Worm (Caenorhabditis elegans): Measurements from ENCODE around the gene F13A2.10.

Gene F13A2.10

DNA sequence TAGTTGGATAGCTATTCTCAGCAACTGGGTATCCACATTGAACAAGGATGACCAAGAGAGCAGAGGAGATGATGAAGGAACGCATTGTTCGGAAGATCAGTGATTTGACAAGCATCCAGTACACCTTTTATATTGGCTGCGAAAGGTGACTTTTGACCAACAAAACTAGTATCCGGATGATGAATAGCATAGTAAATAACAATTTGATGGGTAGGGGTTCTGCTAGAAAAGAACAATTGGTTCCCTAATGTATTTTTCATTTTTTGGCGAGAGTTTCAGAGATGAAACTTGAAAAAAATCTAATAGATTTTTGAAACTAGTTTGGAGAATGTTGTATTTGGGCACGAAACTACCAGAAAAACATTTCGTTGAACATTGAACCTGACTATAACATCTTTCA lies 42.1 kb upstream of the F13A2.10 start, which contains the start of gene Y47D7A.11:
Gene Y47D7A.11, minus strand, starts transcription at position 101 of the 400 bp plus-strand sequence.
- TF ChIP-seq madf-2 (tag; optimal IDR thresholded peaks at IDR 0.05) (no peak), ama-1 (optimal IDR thresholded peaks at IDR 0.05) (no peak), pha-2 (tag; optimal IDR thresholded peaks at IDR 0.05) (no peak), ceh-2 (tag; optimal IDR thresholded peaks at IDR 0.05) (no peak), eyg-1 (tag; optimal IDR thresholded peaks at IDR 0.05) (no peak)

DNA sequence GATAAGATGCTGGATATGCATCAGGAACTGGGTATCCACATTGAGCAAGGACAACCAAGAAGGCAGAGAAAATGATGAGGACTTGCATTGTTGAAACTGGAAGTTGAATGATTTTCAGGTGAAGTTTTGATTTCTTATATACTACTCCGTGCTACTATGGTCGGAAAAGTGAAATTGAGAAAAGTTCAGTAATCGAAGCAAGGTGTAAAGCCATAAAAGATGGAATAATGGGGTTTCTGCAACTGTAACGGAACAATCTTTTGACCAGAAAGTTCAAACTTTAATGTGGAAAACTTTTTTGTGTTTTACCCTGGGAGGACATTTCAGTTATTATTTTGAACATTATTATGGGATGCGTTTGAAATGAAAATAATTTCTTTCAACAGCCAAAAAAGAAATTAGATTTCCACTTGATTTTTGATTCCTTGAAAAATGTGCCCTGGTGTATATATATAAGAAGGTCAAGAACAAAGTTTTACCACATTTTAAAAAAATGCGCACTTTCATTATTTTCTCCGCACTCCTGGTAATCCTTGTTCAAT lies 37.9 kb upstream of the F13A2.10 start, which contains the start of the genes Y47D7A.9 and Y47D7A.19:
Gene Y47D7A.9, minus strand, starts transcription at position 101 of the 542 bp plus-strand sequence.
Gene Y47D7A.19, plus strand, starts transcription at position 492 of the 542 bp plus-strand sequence.
- TF ChIP-seq madf-2 (tag; optimal IDR thresholded peaks at IDR 0.05) (no peak), ceh-2 (tag; optimal IDR thresholded peaks at IDR 0.05) (no peak), C08G9.2 (tag; optimal IDR thresholded peaks at IDR 0.05) (no peak), pros-1 (tag; optimal IDR thresholded peaks at IDR 0.05) (no peak), npax-4 (tag; optimal IDR thresholded peaks at IDR 0.05) (no peak), gmeb-2 (tag; optimal IDR thresholded peaks at IDR 0.05) (no peak), ceh-14 (tag; optimal IDR thresholded peaks at IDR 0.05) (no peak), ttx-3 (tag; optimal IDR thresholded peaks at IDR 0.05) (no peak), hlh-30 (tag; optimal IDR thresholded peaks at IDR 0.05; ENCODE audit: insufficient read depth) (no peak)

DNA sequence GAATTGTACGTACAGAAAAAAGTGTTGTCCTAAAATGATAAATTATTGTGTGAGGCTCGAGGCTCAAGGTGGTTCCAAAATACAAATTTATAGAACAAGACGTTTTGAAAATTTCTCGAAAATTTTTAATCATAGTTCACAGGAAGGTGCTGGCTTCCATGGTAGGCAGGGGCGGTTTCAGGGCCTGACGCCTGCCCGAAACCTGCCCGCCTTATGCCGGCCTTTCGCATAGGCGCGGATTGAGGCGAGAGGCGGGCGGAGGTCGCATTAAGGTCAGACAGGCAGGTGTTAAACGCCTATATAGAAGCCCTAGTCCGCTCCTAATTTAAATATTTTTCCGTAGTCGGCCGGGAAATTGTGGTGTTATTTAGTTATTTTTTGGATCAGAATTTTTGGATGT lies 37.0 kb upstream of the F13A2.10 start:
- TF ChIP-seq ets-4 (tag; optimal IDR thresholded peaks at IDR 0.05) (no peak), fkh-6 (tag; optimal IDR thresholded peaks at IDR 0.05) (no peak), elt-4 (tag; optimal IDR thresholded peaks at IDR 0.05) (no peak), fax-1 (tag; optimal IDR thresholded peaks at IDR 0.05) (no peak), ceh-30 (tag; optimal IDR thresholded peaks at IDR 0.05) (no peak), zip-5 (tag; optimal IDR thresholded peaks at IDR 0.05) (no peak), nhr-11 (tag; optimal IDR thresholded peaks at IDR 0.05) (no peak), unc-42 (tag; optimal IDR thresholded peaks at IDR 0.05) (no peak), pat-9 (tag; optimal IDR thresholded peaks at IDR 0.05) (no peak)

DNA sequence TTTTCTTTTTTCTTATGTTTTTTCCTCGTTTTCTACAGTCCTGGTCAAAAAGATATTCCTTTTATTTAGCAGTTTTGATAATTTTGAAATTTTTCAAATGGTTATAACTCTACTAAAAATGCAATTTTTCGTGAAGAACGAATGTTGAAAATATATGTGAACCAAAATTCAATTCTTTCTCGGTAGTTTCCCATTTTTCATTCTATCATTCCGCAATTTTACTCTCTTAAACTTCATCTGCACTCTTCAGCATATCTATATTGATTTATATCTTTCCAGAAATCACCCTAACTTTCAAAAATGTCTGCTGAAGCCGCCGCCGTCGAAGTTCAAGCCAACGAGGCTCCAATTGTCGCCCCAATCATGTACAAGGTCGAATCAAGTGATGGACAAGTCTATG lies 36.1 kb upstream of the F13A2.10 start, which contains the start of gene skr-7:
Gene skr-7, plus strand, starts transcription at position 301 of the 400 bp plus-strand sequence.
- TF ChIP-seq ttx-3 (tag; optimal IDR thresholded peaks at IDR 0.05), result no peak
- TF ChIP-seq pat-9 (tag; optimal IDR thresholded peaks at IDR 0.05), result no peak

DNA sequence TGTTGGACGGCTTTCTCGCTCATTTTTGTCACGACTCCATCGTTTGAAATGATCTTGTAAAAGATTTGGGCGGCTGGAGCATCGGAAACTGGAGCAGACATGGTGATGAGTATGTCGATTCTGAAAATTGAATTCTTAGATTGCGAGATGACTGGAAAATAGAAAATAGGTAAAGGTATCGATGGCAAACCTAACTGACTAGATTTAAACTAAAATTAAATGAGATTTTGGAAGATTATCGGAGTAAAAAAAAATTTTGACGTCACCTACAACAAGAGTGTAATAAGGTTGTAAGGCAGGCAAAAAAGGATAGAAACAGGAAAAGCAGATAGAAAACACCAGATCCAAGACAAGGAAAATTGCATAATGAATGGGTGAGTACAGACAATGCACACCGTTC lies 35.4 kb upstream of the F13A2.10 start, which contains the start of gene skr-14:
Gene skr-14, minus strand, starts transcription at position 101 of the 400 bp plus-strand sequence.
- TF ChIP-seq elt-2 (tag; optimal IDR thresholded peaks at IDR 0.05) (no peak), ceh-9 (tag; optimal IDR thresholded peaks at IDR 0.05) (no peak), K02D7.2 (tag; optimal IDR thresholded peaks at IDR 0.05) (no peak), unc-42 (tag; optimal IDR thresholded peaks at IDR 0.05) (no peak), ceh-6 (GFP tag; optimal IDR thresholded peaks at IDR 0.05) (no peak), nfya-1 (tag; optimal IDR thresholded peaks at IDR 0.05) (no peak)

DNA sequence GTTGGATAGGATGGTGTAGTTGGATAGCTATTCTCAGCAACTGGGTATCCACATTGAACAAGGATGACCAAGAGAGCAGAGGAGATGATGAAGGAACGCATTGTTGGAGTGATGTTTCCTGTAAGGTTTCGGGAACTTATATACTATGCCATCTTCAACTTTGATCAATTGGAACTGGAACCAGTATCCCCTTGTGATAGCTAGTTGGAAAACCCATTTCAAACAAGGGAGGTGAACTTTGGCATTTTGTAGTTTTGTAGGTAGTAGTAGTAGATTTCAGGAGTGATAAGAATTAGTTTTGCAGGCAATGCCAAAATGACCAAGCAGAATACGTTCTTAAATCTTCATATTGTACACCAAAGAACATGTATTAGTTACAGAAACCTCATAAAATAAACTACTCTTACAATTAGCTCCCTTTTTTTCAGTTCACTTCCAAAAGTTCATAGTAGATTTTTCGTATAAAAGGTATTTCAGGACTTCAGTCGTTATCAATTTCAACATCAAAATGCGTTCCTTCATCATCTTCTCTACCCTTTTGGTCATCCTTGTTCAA lies 33.8 kb upstream of the F13A2.10 start, which contains the start of the genes Y47D7A.7 and Y47D7A.2:
Gene Y47D7A.7, minus strand, starts transcription at position 101 of the 556 bp plus-strand sequence.
Gene Y47D7A.2, plus strand, starts transcription at position 506 of the 556 bp plus-strand sequence.
- TF ChIP-seq C08G9.2 (tag; optimal IDR thresholded peaks at IDR 0.05), result no peak
- TF ChIP-seq lin-11 (tag; optimal IDR thresholded peaks at IDR 0.05), result no peak
- TF ChIP-seq F13H6.1 (tag; optimal IDR thresholded peaks at IDR 0.05), result no peak
- TF ChIP-seq mec-3 (tag; optimal IDR thresholded peaks at IDR 0.05; ENCODE audit: borderline replicate concordance), result no peak
- TF ChIP-seq sox-2 (GFP tag; IDR thresholded peaks at IDR 0.05), result no peak
- no peak for TF ChIP-seq unc-42 (tag; optimal IDR thresholded peaks at IDR 0.05)
- TF ChIP-seq hlh-8 (tag; optimal IDR thresholded peaks at IDR 0.05), result no peak
- TF ChIP-seq npax-4 (tag; optimal IDR thresholded peaks at IDR 0.05), result no peak
- no peak for TF ChIP-seq ttx-3 (tag; optimal IDR thresholded peaks at IDR 0.05)
- TF ChIP-seq madf-2 (tag; optimal IDR thresholded peaks at IDR 0.05), result no peak
- no peak for TF ChIP-seq eyg-1 (tag; optimal IDR thresholded peaks at IDR 0.05)
- TF ChIP-seq ceh-19 (GFP tag; optimal IDR thresholded peaks at IDR 0.05), result no peak
- TF ChIP-seq sdc-2 (tag; optimal IDR thresholded peaks at IDR 0.05), result no peak
- TF ChIP-seq pag-3 (tag; optimal IDR thresholded peaks at IDR 0.05; ENCODE audit: borderline replicate concordance), result no peak
